Fruit fly (Drosophila melanogaster) whole organism, embryonic: ENCODE results near the gene Oatp30B.
A peak's percentile ranks its signal among the peaks of the same experiment; 100 is the strongest.

Experiments used
- ATbp ChIP-seq: fragments of 200-800 bp; sonication (Bioruptor generic); optimal IDR thresholded peaks from 2 replicates; lab custom pipeline; 2017; ENCODE audit warnings: missing biosample characterization, mild to moderate bottlenecking, missing genetic modification characterization, missing genetic modification reagents
- Blimp-1 ChIP-seq: fragments of 200-800 bp; sonication (Bioruptor generic); optimal IDR thresholded peaks from 3 replicates; lab custom pipeline; 2018; ENCODE audit warnings: missing biosample characterization, missing genetic modification characterization, mild to moderate bottlenecking, moderate library complexity, missing genetic modification reagents
- BtbVII ChIP-seq: fragments of 200-800 bp; sonication (Bioruptor generic); optimal IDR thresholded peaks from 3 replicates; lab custom pipeline; 2017; ENCODE audit warnings: missing biosample characterization, mild to moderate bottlenecking, missing genetic modification characterization
- C15 ChIP-seq: fragments of 200-800 bp; sonication (Bioruptor generic); IDR thresholded peaks from 3 replicates; pipeline ENCODE4 v1.3.6; 2022; ENCODE audit warnings: missing biosample characterization, missing genetic modification characterization
- CG10267 ChIP-seq: fragments of 200-800 bp; sonication (Bioruptor generic); optimal IDR thresholded peaks from 2 replicates; lab custom pipeline; 2018; ENCODE audit warnings: missing biosample characterization, mild to moderate bottlenecking, missing genetic modification characterization, moderate library complexity
- CG13775 ChIP-seq: fragments of 200-800 bp; sonication (Bioruptor generic); optimal IDR thresholded peaks from 3 replicates; lab custom pipeline; 2017; ENCODE audit warnings: missing biosample characterization, mild to moderate bottlenecking, missing genetic modification characterization
- CG17328 ChIP-seq: fragments of 200-800 bp; sonication (Bioruptor generic); IDR thresholded peaks from 2 replicates; pipeline ENCODE4 v1.3.6; 2022; ENCODE audit warnings: missing biosample characterization, missing genetic modification characterization
- CG18011 ChIP-seq: fragments of 200-800 bp; sonication (Bioruptor generic); optimal IDR thresholded peaks from 2 replicates; lab custom pipeline; 2017; ENCODE audit warnings: missing biosample characterization, missing genetic modification characterization, mild to moderate bottlenecking, moderate library complexity, missing genotype
- CG18476 ChIP-seq: fragments of 200-800 bp; sonication (Bioruptor generic); optimal IDR thresholded peaks from 2 replicates; lab custom pipeline; 2016; ENCODE audit warnings: missing biosample characterization, mild to moderate bottlenecking, missing genetic modification characterization
- CG30431 ChIP-seq: fragments of 200-800 bp; sonication (Bioruptor generic); optimal IDR thresholded peaks from 2 replicates; lab custom pipeline; 2017; ENCODE audit warnings: missing biosample characterization, missing genetic modification characterization
- CG31388 ChIP-seq: fragments of 200-800 bp; sonication (Bioruptor generic); optimal IDR thresholded peaks from 2 replicates; lab custom pipeline; 2016; ENCODE audit warnings: missing biosample characterization, missing genetic modification characterization
- CG6175 ChIP-seq: fragments of 200-800 bp; sonication (Bioruptor generic); IDR thresholded peaks from 3 replicates; pipeline ENCODE4 v1.3.6; 2022; ENCODE audit warnings: missing biosample characterization, missing genetic modification characterization
- CG7928 ChIP-seq: fragments of 200-800 bp; sonication (Bioruptor generic); optimal IDR thresholded peaks from 2 replicates; lab custom pipeline; 2017; ENCODE audit warnings: missing biosample characterization, mild to moderate bottlenecking, missing genetic modification characterization
- CG8290 ChIP-seq, 3 experiments: fragments of 200-800 bp; sonication (Bioruptor generic); optimal IDR thresholded peaks; 2 replicates each; lab custom pipeline; 2016 to 2019; ENCODE audit warnings: missing biosample characterization in 3 of 3, missing genetic modification characterization in 3 of 3, mild to moderate bottlenecking in 2 of 3, moderate library complexity in 1 of 3
- CHES-1-like ChIP-seq: fragments of 200-800 bp; sonication (Bioruptor generic); optimal IDR thresholded peaks from 2 replicates; lab custom pipeline; 2016; ENCODE audit warnings: missing biosample characterization, missing genetic modification characterization
- Dll ChIP-seq: fragments of 200-800 bp; sonication (Bioruptor generic); IDR thresholded peaks from 4 replicates; pipeline ENCODE4 v1.3.6; 2022; ENCODE audit warnings: missing biosample characterization, missing genetic modification characterization; ENCODE audit not compliant: partially characterized antibody
- Doc2 ChIP-seq: fragments of 200-800 bp; sonication (Bioruptor generic); IDR thresholded peaks from 2 replicates; pipeline ENCODE4 v1.3.6; 2022; ENCODE audit warnings: missing biosample characterization, missing genetic modification characterization
- Doc3 ChIP-seq: fragments of 200-800 bp; sonication (Bioruptor generic); IDR thresholded peaks from 3 replicates; pipeline ENCODE4 v1.3.6; 2022; ENCODE audit warnings: missing biosample characterization, missing genetic modification characterization; ENCODE audit not compliant: partially characterized antibody
- Fer3 ChIP-seq: fragments of 200-800 bp; sonication (Bioruptor generic); optimal IDR thresholded peaks from 2 replicates; lab custom pipeline; 2018; ENCODE audit warnings: missing biosample characterization, mild to moderate bottlenecking, missing genetic modification characterization, moderate library complexity
- HmgD ChIP-seq: fragments of 200-800 bp; sonication (Bioruptor generic); optimal IDR thresholded peaks from 3 replicates; lab custom pipeline; 2016; ENCODE audit warnings: missing biosample characterization, missing genetic modification characterization
- Hr3 ChIP-seq: fragments of 200-800 bp; sonication (Bioruptor generic); optimal IDR thresholded peaks from 3 replicates; lab custom pipeline; 2016; ENCODE audit warnings: missing biosample characterization, missing genetic modification characterization
- Meics ChIP-seq: fragments of 200-800 bp; sonication (Bioruptor generic); optimal IDR thresholded peaks from 2 replicates; lab custom pipeline; 2017; ENCODE audit warnings: missing biosample characterization, mild to moderate bottlenecking, missing genetic modification characterization
- NC2β ChIP-seq: fragments of 200-800 bp; sonication (Bioruptor generic); optimal IDR thresholded peaks from 2 replicates; lab custom pipeline; 2016; ENCODE audit warnings: missing biosample characterization, missing genetic modification characterization
- Optix ChIP-seq: fragments of 200-800 bp; sonication (Bioruptor generic); IDR thresholded peaks from 3 replicates; pipeline ENCODE4 v1.3.6; 2022; ENCODE audit warnings: missing biosample characterization, missing genetic modification characterization
- Pdp1 ChIP-seq, 2 experiments: fragments of 200-800 bp; sonication (Bioruptor generic); optimal IDR thresholded peaks; 3 replicates each; lab custom pipeline; 2016; ENCODE audit warnings: missing biosample characterization in 2 of 2, missing genetic modification characterization in 2 of 2, mild to moderate bottlenecking in 1 of 2, moderate library complexity in 1 of 2
- Poxn ChIP-seq: fragments of 200-800 bp; sonication (Bioruptor generic); IDR thresholded peaks from 2 replicates; pipeline ENCODE4 v1.3.6; 2022; ENCODE audit warnings: missing biosample characterization, missing genetic modification characterization
- Ssrp ChIP-seq: fragments of 200-800 bp; sonication (Bioruptor generic); optimal IDR thresholded peaks from 2 replicates; lab custom pipeline; 2018; ENCODE audit warnings: missing biosample characterization, mild to moderate bottlenecking, missing genetic modification characterization, moderate library complexity
- Taf1 ChIP-seq: fragments of 200-800 bp; sonication (Bioruptor generic); IDR thresholded peaks from 2 replicates; pipeline ENCODE4 v1.3.6; 2022; ENCODE audit warnings: missing biosample characterization, missing genetic modification characterization
- Trl ChIP-seq, 3 experiments: fragments of >200 bp in 2 of 3; fragments of 200-800 bp in 1 of 3; sonication (Bioruptor generic) in 1 of 3; optimal IDR thresholded peaks; 2 replicates in 1 of 3; 3 replicates in 2 of 3; lab custom pipeline; 2016 to 2017; ENCODE audit warnings: missing biosample characterization in 1 of 3, missing genetic modification characterization in 1 of 3
- az2 ChIP-seq: fragments of 200-800 bp; sonication (Bioruptor generic); optimal IDR thresholded peaks from 3 replicates; lab custom pipeline; 2016; ENCODE audit warnings: missing biosample characterization, missing genetic modification characterization
- bowl ChIP-seq: fragments of 200-800 bp; sonication (Bioruptor generic); IDR thresholded peaks from 2 replicates; pipeline ENCODE4 v1.3.6; 2022; ENCODE audit warnings: missing biosample characterization, missing genetic modification characterization
- crp ChIP-seq, 2 experiments: fragments of 200-800 bp; sonication (Bioruptor generic); optimal IDR thresholded peaks; 2 replicates in 1 of 2; 3 replicates in 1 of 2; lab custom pipeline; 2017; ENCODE audit warnings: missing biosample characterization in 2 of 2, missing genetic modification characterization in 2 of 2, mild to moderate bottlenecking in 1 of 2, moderate library complexity in 1 of 2
- dmrt11E ChIP-seq: fragments of 200-800 bp; sonication (Bioruptor generic); optimal IDR thresholded peaks from 3 replicates; lab custom pipeline; 2018; ENCODE audit warnings: missing biosample characterization, mild to moderate bottlenecking, missing genetic modification characterization, moderate library complexity
- grau ChIP-seq: fragments of 200-800 bp; optimal IDR thresholded peaks from 3 replicates; lab custom pipeline; 2019; ENCODE audit warnings: missing biosample characterization, mild to moderate bottlenecking, missing genetic modification characterization, moderate library complexity
- grn ChIP-seq: fragments of 200-800 bp; sonication (Bioruptor generic); optimal IDR thresholded peaks from 3 replicates; lab custom pipeline; 2017; ENCODE audit warnings: missing biosample characterization, missing genetic modification characterization
- gro ChIP-seq: fragments of 200-800 bp; sonication (Bioruptor generic); optimal IDR thresholded peaks from 2 replicates; lab custom pipeline; 2016; ENCODE audit warnings: missing biosample characterization, missing genetic modification characterization
- lola ChIP-seq, 3 experiments: fragments of >200 bp in 2 of 3; fragments of 200-800 bp in 1 of 3; sonication (Bioruptor generic) in 1 of 3; optimal IDR thresholded peaks; 2 replicates each; lab custom pipeline; 2017 to 2019; ENCODE audit warnings: missing biosample characterization in 3 of 3, missing genetic modification characterization in 3 of 3, mild to moderate bottlenecking in 1 of 3, moderate library complexity in 1 of 3
- nmo ChIP-seq: fragments of 200-800 bp; sonication (Bioruptor generic); optimal IDR thresholded peaks from 2 replicates; lab custom pipeline; 2018; ENCODE audit warnings: missing biosample characterization, mild to moderate bottlenecking, missing genetic modification characterization, moderate library complexity
- sc ChIP-seq, 3 experiments: fragments of >200 bp in 2 of 3; fragments of 200-800 bp in 1 of 3; sonication (Bioruptor generic) in 1 of 3; optimal IDR thresholded peaks; 2 replicates in 2 of 3; 3 replicates in 1 of 3; lab custom pipeline; 2017; ENCODE audit warnings: mild to moderate bottlenecking in 1 of 3, missing biosample characterization in 1 of 3, missing genetic modification characterization in 1 of 3, missing genetic modification reagents in 1 of 3
- sens-2 ChIP-seq: fragments of 200-800 bp; sonication (Bioruptor generic); IDR thresholded peaks from 2 replicates; pipeline ENCODE4 v1.3.6; 2022; ENCODE audit warnings: missing biosample characterization, missing genetic modification characterization
- shn ChIP-seq: fragments of 200-800 bp; sonication (Bioruptor generic); optimal IDR thresholded peaks from 3 replicates; lab custom pipeline; 2016; ENCODE audit warnings: missing biosample characterization, missing genetic modification characterization
- tgo ChIP-seq: fragments of 200-800 bp; sonication (Bioruptor generic); IDR thresholded peaks from 3 replicates; pipeline ENCODE4 v1.3.6; 2022; ENCODE audit warnings: missing biosample characterization, missing genetic modification characterization
- tin ChIP-seq: fragments of 200-800 bp; sonication (Bioruptor generic); optimal IDR thresholded peaks from 3 replicates; lab custom pipeline; 2016; ENCODE audit warnings: missing biosample characterization, missing genetic modification characterization
- tna ChIP-seq: fragments of 200-800 bp; sonication (Bioruptor generic); IDR thresholded peaks from 2 replicates; pipeline ENCODE4 v1.3.6; 2022; ENCODE audit warnings: missing biosample characterization, missing genetic modification characterization; ENCODE audit not compliant: partially characterized antibody
- unc-4 ChIP-seq: fragments of 200-800 bp; sonication (Bioruptor generic); IDR thresholded peaks from 2 replicates; pipeline ENCODE4 v1.3.6; 2022; ENCODE audit warnings: missing biosample characterization, missing genetic modification characterization; ENCODE audit not compliant: partially characterized antibody
- usp ChIP-seq: fragments of >200 bp; optimal IDR thresholded peaks from 2 replicates; lab custom pipeline; 2017; ENCODE audit warnings: missing biosample characterization, missing genetic modification characterization

The Oatp30B gene

DNA sequence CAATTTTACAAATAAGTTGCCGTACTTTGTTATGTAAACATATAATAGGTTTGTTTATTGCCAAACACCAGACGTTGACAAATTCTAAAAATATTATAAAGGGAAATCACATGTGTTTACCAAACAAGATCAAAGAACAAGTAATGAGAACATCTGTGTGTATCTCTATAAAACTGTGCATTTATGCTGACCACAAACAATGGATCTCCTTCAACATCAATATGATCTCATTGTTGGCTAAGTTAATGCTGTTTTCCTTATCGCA is 22.1 kb upstream of the Oatp30B start (continued):
- TF ChIP-seq ATbp (GFP tag; lab: Kevin White, UChicago) (peak; percentile 20), Ssrp (tag; lab: Kevin White, UChicago) (no peak), CG30431 (GFP tag; lab: Kevin White, UChicago) (no peak), Pdp1 (GFP tag; optimal IDR thresholded peaks at IDR 0.05; lab: Kevin White, UChicago) (peak in 1 of 2 experiments; percentile 53), gro (no peak), Poxn (GFP tag; lab: Robert Waterston, UW) (no peak), Blimp-1 (peak; percentile 4), dmrt11E (peak; percentile 5), Dll (GFP tag; lab: Robert Waterston, UW) (no peak), CG18011 (GFP tag; lab: Kevin White, UChicago) (no peak)

DNA sequence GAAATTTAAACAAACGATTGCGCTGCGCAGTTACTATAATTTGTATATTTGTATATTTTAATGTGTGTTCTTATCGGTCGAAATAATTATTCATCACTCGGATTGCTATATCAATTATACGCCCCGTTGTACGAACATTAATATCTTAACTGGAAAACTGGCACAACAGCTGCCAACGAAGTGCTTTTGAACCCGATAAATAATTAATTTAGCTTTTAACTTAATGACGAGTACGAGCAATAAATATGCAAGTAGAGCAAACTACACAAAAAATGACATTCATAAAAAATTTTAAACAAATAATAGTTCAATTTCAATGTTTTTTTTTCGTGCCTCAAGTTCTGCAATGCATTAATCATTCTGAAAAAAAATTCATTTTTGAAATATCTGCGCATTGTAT is 20.6 kb upstream of the Oatp30B start:
- TF ChIP-seq CG8290 (GFP tag; optimal IDR thresholded peaks at IDR 0.05; lab: Kevin White, UChicago) = no peak
- no peak for TF ChIP-seq CG8290 (tag; optimal IDR thresholded peaks at IDR 0.05; lab: Kevin White, UChicago)
- no peak for TF ChIP-seq CG6175
- no peak for TF ChIP-seq tin (GFP tag; lab: Kevin White, UChicago)
- TF ChIP-seq Optix (GFP tag; lab: Robert Waterston, UW) = no peak
- TF ChIP-seq Taf1 = no peak
- no peak for TF ChIP-seq bowl (GFP tag; lab: Robert Waterston, UW)
- TF ChIP-seq sc (optimal IDR thresholded peaks at IDR 0.05; lab: Kevin White, UChicago) = no peak
- TF ChIP-seq sc (GFP tag; optimal IDR thresholded peaks at IDR 0.05; lab: Kevin White, UChicago) = no peak
- TF ChIP-seq Doc3 (GFP tag; lab: Robert Waterston, UW) = no peak
- TF ChIP-seq CG18476 = no peak
- TF ChIP-seq unc-4 (GFP tag; lab: Robert Waterston, UW) = no peak
- no peak for TF ChIP-seq lola (GFP tag; optimal IDR thresholded peaks at IDR 0.05; lab: Kevin White, UChicago)
- no peak for TF ChIP-seq CG31388 (GFP tag; lab: Kevin White, UChicago)

DNA sequence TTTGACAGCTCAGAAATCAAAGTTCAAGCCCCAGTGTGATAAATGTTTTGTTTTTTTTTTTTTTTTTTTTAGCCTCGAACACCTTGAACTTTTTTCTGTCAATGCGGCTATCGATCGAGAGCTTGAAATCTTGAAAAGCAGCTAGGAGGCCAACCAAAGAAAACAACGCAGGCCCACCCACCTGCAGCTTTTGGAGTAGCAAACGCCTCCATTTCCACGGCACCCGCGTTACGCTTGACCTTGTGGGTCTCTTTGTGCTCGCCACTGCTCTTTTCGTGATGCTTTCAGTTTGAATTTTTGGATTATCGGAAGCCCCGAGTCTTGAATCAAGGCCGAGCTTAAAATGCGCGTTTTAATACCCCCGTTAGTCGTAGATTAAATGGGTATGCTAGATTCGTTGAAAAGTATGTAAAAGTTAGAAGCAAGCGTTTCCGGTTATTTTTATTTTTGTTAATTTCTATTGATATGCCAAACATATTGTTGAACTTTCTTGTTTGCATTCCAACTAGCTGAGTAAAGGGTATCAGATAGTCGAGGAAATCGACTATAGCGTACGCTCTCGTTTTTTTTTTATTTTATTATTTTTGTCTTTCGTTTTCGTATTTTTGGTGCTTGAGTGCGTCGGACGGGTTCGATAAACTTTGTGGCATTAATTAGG is 18.1 kb upstream of the Oatp30B start:
- TF ChIP-seq Hr3 (GFP tag; lab: Kevin White, UChicago) = peak; percentile 64
- TF ChIP-seq Doc2 (GFP tag; lab: Robert Waterston, UW) = no peak
- no peak for TF ChIP-seq Trl (optimal IDR thresholded peaks at IDR 0.05; lab: Kevin White, UChicago)
- TF ChIP-seq Trl (GFP tag; optimal IDR thresholded peaks at IDR 0.05; lab: Kevin White, UChicago) = no peak
- TF ChIP-seq BtbVII = peak; percentile 49
- TF ChIP-seq CG10267 (tag; lab: Kevin White, UChicago) = peak; percentile 26
- TF ChIP-seq CG17328 (GFP tag; lab: Robert Waterston, UW) = peak; percentile 80
- TF ChIP-seq CG13775 (GFP tag; lab: Kevin White, UChicago) = peak; percentile 12
- TF ChIP-seq grau (tag; lab: Kevin White, UChicago) = peak; percentile 69
- TF ChIP-seq CG7928 (GFP tag; lab: Kevin White, UChicago) = peak; percentile 1
- 0 out of 3 replicates have a peak, but pooled peaks have one; percentile 40 for TF ChIP-seq C15 (GFP tag; lab: Robert Waterston, UW)
- TF ChIP-seq Meics (GFP tag; lab: Kevin White, UChicago) = peak; percentile 65
- TF ChIP-seq Optix (GFP tag; lab: Robert Waterston, UW) = peak; percentile 53; the same call in 1 of the 3 replicates
- TF ChIP-seq crp (GFP tag; optimal IDR thresholded peaks at IDR 0.05; lab: Kevin White, UChicago) = peak in 1 of 2 experiments; percentile 4
- TF ChIP-seq CHES-1-like (GFP tag; lab: Kevin White, UChicago) = peak; percentile 17
- no peak for TF ChIP-seq grn (GFP tag; lab: Kevin White, UChicago)
- no peak for TF ChIP-seq shn (GFP tag; lab: Kevin White, UChicago)
- TF ChIP-seq nmo (GFP tag; lab: Kevin White, UChicago) = peak; percentile 58
- no peak for TF ChIP-seq NC2β (GFP tag; lab: Kevin White, UChicago)
- no peak for TF ChIP-seq HmgD (GFP tag; lab: Kevin White, UChicago)
- no peak for TF ChIP-seq tna (GFP tag; lab: Robert Waterston, UW)
- peak; percentile 59 for TF ChIP-seq Fer3 (tag; lab: Kevin White, UChicago)
- TF ChIP-seq tgo (GFP tag; lab: Robert Waterston, UW) = peak; percentile 86
- peak; percentile 71 for TF ChIP-seq az2 (GFP tag; lab: Kevin White, UChicago)
- TF ChIP-seq Taf1 = no peak
- TF ChIP-seq usp (GFP tag; lab: Kevin White, UChicago) = no peak
- peak; percentile 49 for TF ChIP-seq sens-2
